Worm (Caenorhabditis elegans) whole organism, mixed stage, embryonic: ENCODE data around the gene mys-1.
"Not testable (repeated sequence)": the region's sequence is repeated elsewhere in the genome, so short reads cannot be mapped to it uniquely, and the experiment has no call there.

Source experiments
- M03D4.4 ChIP-seq: sonication (generic microtip); optimal IDR thresholded peaks from 2 replicates; lab custom pipeline; 2017; ENCODE audit warnings: mild to moderate bottlenecking, missing genetic modification characterization, missing compliant biosample characterization
- bed-3 ChIP-seq: fragments of 200-800 bp; sonication (Bioruptor generic); optimal IDR thresholded peaks from 3 replicates; lab custom pipeline; 2018; ENCODE audit warnings: mild to moderate bottlenecking, missing genetic modification characterization, moderate library complexity, missing compliant biosample characterization
- blmp-1 ChIP-seq: fragments of 150-350 bp; optimal IDR thresholded peaks from 2 replicates; lab custom pipeline; 2014; ENCODE audit warnings: missing biosample characterization, missing genetic modification characterization
- ceh-39 ChIP-seq: fragments of 150-350 bp; optimal IDR thresholded peaks from 2 replicates; lab custom pipeline; 2014; ENCODE audit warnings: missing biosample characterization, missing genetic modification characterization
- ceh-43 ChIP-seq: fragments of 200-800 bp; sonication (Bioruptor generic); optimal IDR thresholded peaks from 2 replicates; lab custom pipeline; 2018; ENCODE audit warnings: mild to moderate bottlenecking, missing genetic modification characterization, moderate library complexity, missing compliant biosample characterization
- ceh-83 ChIP-seq: fragments of 200-800 bp; sonication (Bioruptor generic); optimal IDR thresholded peaks from 2 replicates; lab custom pipeline; 2018; ENCODE audit warnings: mild to moderate bottlenecking, missing genetic modification characterization, missing compliant biosample characterization
- ces-1 ChIP-seq: fragments of 150-350 bp; optimal IDR thresholded peaks from 2 replicates; lab custom pipeline; 2014; ENCODE audit warnings: missing biosample characterization, missing genetic modification reagents, missing genetic modification characterization
- cnd-1 ChIP-seq: fragments of 200-800 bp; sonication (Bioruptor generic); optimal IDR thresholded peaks from 2 replicates; lab custom pipeline; 2018; ENCODE audit warnings: mild to moderate bottlenecking, missing genetic modification characterization, missing compliant biosample characterization
- drap-1 ChIP-seq: fragments of 200-800 bp; sonication (Bioruptor generic); optimal IDR thresholded peaks from 3 replicates; lab custom pipeline; 2018; ENCODE audit warnings: mild to moderate bottlenecking, missing genetic modification characterization, missing compliant biosample characterization
- elt-1 ChIP-seq: sonication (generic microtip); optimal IDR thresholded peaks from 2 replicates; lab custom pipeline; 2017; ENCODE audit warnings: missing genetic modification characterization, mild to moderate bottlenecking, missing compliant biosample characterization, antibody characterized with exemption, moderate library complexity, borderline replicate concordance; ENCODE audit not compliant: insufficient read depth
- elt-3 ChIP-seq: fragments of 150-350 bp; optimal IDR thresholded peaks from 2 replicates; lab custom pipeline; 2014; ENCODE audit warnings: missing biosample characterization, missing genetic modification characterization
- flh-1 ChIP-seq: fragments of 200-800 bp; sonication (Bioruptor generic); optimal IDR thresholded peaks from 2 replicates; lab custom pipeline; 2018; ENCODE audit warnings: mild to moderate bottlenecking, missing genetic modification characterization, moderate library complexity, missing compliant biosample characterization
- ham-2 ChIP-seq: fragments of 200-800 bp; sonication (Bioruptor generic); optimal IDR thresholded peaks from 2 replicates; lab custom pipeline; 2018; ENCODE audit warnings: mild to moderate bottlenecking, missing genetic modification characterization, missing compliant biosample characterization
- hlh-1 ChIP-seq: fragments of 150-350 bp; optimal IDR thresholded peaks from 2 replicates; lab custom pipeline; 2014; ENCODE audit warnings: missing biosample characterization, missing genetic modification reagents, missing genetic modification characterization
- lin-13 ChIP-seq: fragments of 150-350 bp; optimal IDR thresholded peaks from 2 replicates; lab custom pipeline; 2014; ENCODE audit warnings: missing biosample characterization, missing genetic modification characterization
- lin-32 ChIP-seq: fragments of 200-800 bp; sonication (Bioruptor generic); optimal IDR thresholded peaks from 2 replicates; lab custom pipeline; 2018; ENCODE audit warnings: mild to moderate bottlenecking, missing genetic modification characterization, missing compliant biosample characterization
- lsy-2 ChIP-seq: fragments of 150-350 bp; optimal IDR thresholded peaks from 2 replicates; lab custom pipeline; 2014; ENCODE audit warnings: missing biosample characterization, missing genetic modification characterization
- mab-5 ChIP-seq: fragments of 150-350 bp; optimal IDR thresholded peaks from 2 replicates; lab custom pipeline; 2014; ENCODE audit warnings: missing biosample characterization, missing genetic modification characterization
- mep-1 ChIP-seq: fragments of 150-350 bp; optimal IDR thresholded peaks from 2 replicates; lab custom pipeline; 2017; ENCODE audit warnings: missing biosample characterization, missing genetic modification reagents, missing genetic modification characterization, inconsistent platforms
- mls-2 ChIP-seq: sonication (generic microtip); optimal IDR thresholded peaks from 2 replicates; lab custom pipeline; 2016; ENCODE audit warnings: mild to moderate bottlenecking, missing genetic modification characterization, moderate library complexity, missing compliant biosample characterization
- nhr-12 ChIP-seq: fragments of 150-350 bp; optimal IDR thresholded peaks from 2 replicates; lab custom pipeline; 2014; ENCODE audit warnings: missing biosample characterization, missing genetic modification characterization
- nhr-2 ChIP-seq: fragments of 150-350 bp; optimal IDR thresholded peaks from 2 replicates; lab custom pipeline; 2014; ENCODE audit warnings: missing biosample characterization, missing genetic modification characterization
- nhr-237 ChIP-seq: fragments of 150-350 bp; optimal IDR thresholded peaks from 2 replicates; lab custom pipeline; 2014; ENCODE audit warnings: missing biosample characterization, missing genetic modification characterization
- nhr-28 ChIP-seq: fragments of 150-350 bp; optimal IDR thresholded peaks from 2 replicates; lab custom pipeline; 2014; ENCODE audit warnings: missing biosample characterization, missing genetic modification characterization
- nhr-76 ChIP-seq: sonication (generic microtip); optimal IDR thresholded peaks from 2 replicates; lab custom pipeline; 2017; ENCODE audit warnings: missing biosample characterization, missing genetic modification characterization
- pha-4 ChIP-seq: fragments of 150-350 bp; optimal IDR thresholded peaks from 2 replicates; lab custom pipeline; 2018; ENCODE audit warnings: missing biosample characterization, missing genetic modification reagents, missing genetic modification characterization
- sem-2 ChIP-seq: fragments of 200-800 bp; sonication (Bioruptor generic); optimal IDR thresholded peaks from 2 replicates; lab custom pipeline; 2018; ENCODE audit warnings: mild to moderate bottlenecking, missing genetic modification characterization, missing compliant biosample characterization
- snpc-4 ChIP-seq: fragments of 150-350 bp; optimal IDR thresholded peaks from 2 replicates; lab custom pipeline; 2014; ENCODE audit warnings: missing biosample characterization, missing genetic modification characterization
- sptf-1 ChIP-seq: sonication (generic microtip); optimal IDR thresholded peaks from 2 replicates; lab custom pipeline; 2017; ENCODE audit warnings: mild to moderate bottlenecking, missing genetic modification characterization, moderate library complexity, missing compliant biosample characterization
- tbx-8 ChIP-seq: fragments of 200-800 bp; sonication (Bioruptor generic); optimal IDR thresholded peaks from 2 replicates; lab custom pipeline; 2018; ENCODE audit warnings: mild to moderate bottlenecking, missing genetic modification characterization, moderate library complexity, missing compliant biosample characterization
- unc-120 ChIP-seq: sonication (generic microtip); optimal IDR thresholded peaks from 2 replicates; lab custom pipeline; 2017; ENCODE audit warnings: missing genetic modification characterization, missing compliant biosample characterization; ENCODE audit not compliant: poor library complexity, severe bottlenecking
- unc-39 ChIP-seq: fragments of 150-350 bp; optimal IDR thresholded peaks from 2 replicates; lab custom pipeline; 2014; ENCODE audit warnings: missing biosample characterization, missing genetic modification characterization
- unc-62 ChIP-seq: fragments of 150-350 bp; optimal IDR thresholded peaks from 2 replicates; lab custom pipeline; 2014; ENCODE audit warnings: missing biosample characterization, missing genetic modification reagents, missing genetic modification characterization
- zip-8 ChIP-seq: fragments of 150-350 bp; optimal IDR thresholded peaks from 2 replicates; lab custom pipeline; 2014; ENCODE audit warnings: missing biosample characterization, missing genetic modification characterization
- ztf-11 ChIP-seq: fragments of 150-350 bp; optimal IDR thresholded peaks from 2 replicates; lab custom pipeline; 2014; ENCODE audit warnings: missing biosample characterization, missing genetic modification characterization

The mys-1 gene

ce11 chrV:7062790-7063189 is 21.7 kb downstream of the mys-1 start, which contains the start of gene tmem-258:
tmem-258 (plus strand) TSS chrV:7063174.
- not testable (repeated sequence) for TF ChIP-seq ham-2 (GFP tag; lab: Kevin White, UChicago); lsy-2; sem-2 (GFP tag; lab: Kevin White, UChicago)
- TF ChIP-seq, all 35 proteins: peak for 0; not testable (repeated sequence) for 35

- TF ChIP-seq zip-8 (peak; percentile 71), elt-3 (no peak), mab-5 (tag; lab: Kevin White, UChicago) (no peak), sptf-1 (tag; lab: Kevin White, UChicago) (peak; percentile 89), lin-13 (tag; lab: Kevin White, UChicago) (peak; percentile 80), nhr-2 (tag; lab: Kevin White, UChicago) (no peak), hlh-1 (tag; lab: Kevin White, UChicago) (peak; percentile 35), pha-4 (tag; lab: Kevin White, UChicago) (peak; percentile 23), nhr-76 (no peak), lsy-2 (peak; percentile 73), unc-39 (tag; lab: Kevin White, UChicago) (no peak), bed-3 (GFP tag; lab: Kevin White, UChicago) (peak; percentile 39), nhr-237 (tag; lab: Kevin White, UChicago) (peak; percentile 67), drap-1 (GFP tag; lab: Kevin White, UChicago) (peak; percentile 1), unc-120 (tag; lab: Kevin White, UChicago) (peak; percentile 55), mls-2 (tag; lab: Kevin White, UChicago) (peak; percentile 72), sem-2 (GFP tag; lab: Kevin White, UChicago) (peak; percentile 11), ztf-11 (no peak), ham-2 (GFP tag; lab: Kevin White, UChicago) (peak; percentile 14), cnd-1 (tag; lab: Kevin White, UChicago) (peak; percentile 53), nhr-12 (no peak), blmp-1 (no peak), ces-1 (peak; percentile 37), lin-32 (GFP tag; lab: Kevin White, UChicago) (peak; percentile 12), ceh-39 (tag; lab: Kevin White, UChicago) (peak; percentile 56), mep-1 (tag; lab: Kevin White, UChicago) (peak; percentile 71), flh-1 (no peak), tbx-8 (GFP tag; lab: Kevin White, UChicago) (no peak), snpc-4 (tag; lab: Kevin White, UChicago) (no peak), nhr-28 (no peak), unc-62 (GFP tag; lab: Kevin White, UChicago) (peak; percentile 10), ceh-43 (GFP tag; lab: Kevin White, UChicago) (peak; percentile 68), M03D4.4 (tag; lab: Kevin White, UChicago) (peak; percentile 78), elt-1 (tag; lab: Kevin White, UChicago) (no peak), ceh-83 (GFP tag; lab: Kevin White, UChicago) (no peak)
Observed at ce11 chrV:7060396-7060795, 24.1 kb downstream of the mys-1 start, which contains the start of the genes Y57E12AL.6 and Y57E12AL.1. Y57E12AL.6 (minus strand) TSS chrV:7060470. Y57E12AL.1 (plus strand) TSS chrV:7060530.

- TF ChIP-seq mab-5 (tag; lab: Kevin White, UChicago), result no peak
- TF ChIP-seq ztf-11, result no peak
- TF ChIP-seq blmp-1, result no peak
- TF ChIP-seq elt-1 (tag; lab: Kevin White, UChicago), result no peak
- no peak for TF ChIP-seq unc-62 (GFP tag; lab: Kevin White, UChicago)
- no peak for TF ChIP-seq sem-2 (GFP tag; lab: Kevin White, UChicago)
Observed at ce11 chrV:7059350-7059749, 25.1 kb downstream of the mys-1 start, which contains the start of gene mdt-6. mdt-6 (minus strand) TSS chrV:7059624.

- TF ChIP-seq bed-3 (GFP tag; lab: Kevin White, UChicago); ceh-83 (GFP tag; lab: Kevin White, UChicago); hlh-1 (tag; lab: Kevin White, UChicago): not testable (repeated sequence)
Observed at ce11 chrV:7057795-7058194, 26.7 kb downstream of the mys-1 start, which contains the start of gene Y57E12AL.2. Y57E12AL.2 (plus strand) TSS chrV:7058095.
